Worm (Caenorhabditis elegans) whole organism, L4 larva: Measurements from ENCODE around the gene T16D1.1.
A peak's percentile ranks its signal among the peaks of the same experiment; 100 is the strongest.

Source experiments
- F26F4.8 ChIP-seq: fragments of 200-800 bp; sonication (Bioruptor generic); conservative IDR thresholded peaks from 2 replicates; pipeline ENCODE4 v1.3.6; 2022; ENCODE audit warnings: missing genetic modification characterization, missing compliant biosample characterization
- F44E2.7 ChIP-seq: fragments of 200-800 bp; sonication (Bioruptor generic); IDR thresholded peaks from 2 replicates; pipeline ENCODE4 v2.1.2; 2022; ENCODE audit warnings: missing genetic modification characterization, missing compliant biosample characterization
- T20F7.1 ChIP-seq: fragments of 200-800 bp; sonication (Bioruptor generic); optimal IDR thresholded peaks from 2 replicates; lab custom pipeline; 2018; ENCODE audit warnings: mild to moderate bottlenecking, missing genetic modification characterization, missing compliant biosample characterization
- T26A8.4 ChIP-seq: fragments of 200-800 bp; sonication (Bioruptor generic); IDR thresholded peaks from 2 replicates; pipeline ENCODE4 v1.3.6; 2022; ENCODE audit warnings: missing genetic modification characterization, missing compliant biosample characterization
- Y105C5A.15 ChIP-seq: fragments of 200-800 bp; sonication (Bioruptor generic); IDR thresholded peaks from 2 replicates; pipeline ENCODE4 v1.3.6; 2022; ENCODE audit warnings: missing genetic modification characterization, missing compliant biosample characterization
- Y75B8A.6 ChIP-seq: fragments of 200-800 bp; sonication (Bioruptor generic); IDR thresholded peaks from 2 replicates; pipeline ENCODE4 v1.3.6; 2022; ENCODE audit warnings: missing genetic modification reagents, missing genetic modification characterization, missing compliant biosample characterization
- ZK337.2 ChIP-seq: fragments of 200-800 bp; sonication (Bioruptor generic); IDR thresholded peaks from 2 replicates; pipeline ENCODE4 v1.3.6; 2022; ENCODE audit warnings: missing genetic modification reagents, missing genetic modification characterization, missing compliant biosample characterization
- ZK546.5 ChIP-seq, 2 experiments: sonication (generic microtip); optimal IDR thresholded peaks; 2 replicates each; lab custom pipeline; 2017; ENCODE audit warnings: missing biosample characterization in 2 of 2, missing genetic modification characterization in 2 of 2
- aha-1 ChIP-seq: fragments of 150-350 bp; peaks from one replicate; lab custom pipeline; 2014; ENCODE audit warnings: missing biosample characterization, missing genetic modification characterization
- ama-1 ChIP-seq: fragments of 150-350 bp; optimal IDR thresholded peaks from 2 replicates; lab custom pipeline; 2014; ENCODE audit warnings: inconsistent platforms, mixed read lengths
- arid-1 ChIP-seq: fragments of 200-800 bp; sonication (Bioruptor generic); conservative IDR thresholded peaks from 2 replicates; pipeline ENCODE4 v1.3.6; 2022; ENCODE audit warnings: missing genetic modification reagents, missing genetic modification characterization, missing compliant biosample characterization
- ceh-20 ChIP-seq: fragments of 200-800 bp; sonication (Bioruptor generic); IDR thresholded peaks from 2 replicates; pipeline ENCODE4 v1.3.6; 2022; ENCODE audit warnings: missing genetic modification reagents, missing genetic modification characterization, missing compliant biosample characterization
- ceh-28 ChIP-seq: fragments of 150-350 bp; optimal IDR thresholded peaks from 2 replicates; lab custom pipeline; 2014; ENCODE audit warnings: missing biosample characterization, missing genetic modification reagents, missing genetic modification characterization
- ceh-62 ChIP-seq: sonication (generic microtip); optimal IDR thresholded peaks from 2 replicates; lab custom pipeline; 2017; ENCODE audit warnings: missing biosample characterization, missing genetic modification characterization
- ceh-82 ChIP-seq: sonication (generic microtip); optimal IDR thresholded peaks from 2 replicates; lab custom pipeline; 2017; ENCODE audit warnings: missing biosample characterization, missing genetic modification characterization
- daf-19 ChIP-seq: fragments of 200-800 bp; sonication (Bioruptor generic); conservative IDR thresholded peaks from 2 replicates; pipeline ENCODE4 v1.3.6; 2022; ENCODE audit warnings: missing genetic modification characterization, missing compliant biosample characterization
- dmd-6 ChIP-seq: fragments of 200-800 bp; sonication (Bioruptor generic); IDR thresholded peaks from 2 replicates; pipeline ENCODE4 v1.3.6; 2022; ENCODE audit warnings: missing genetic modification reagents, missing genetic modification characterization, missing compliant biosample characterization
- dmd-8 ChIP-seq: fragments of 200-800 bp; sonication (Bioruptor generic); IDR thresholded peaks from 2 replicates; pipeline ENCODE4 v1.3.6; 2022; ENCODE audit warnings: missing genetic modification characterization, missing compliant biosample characterization
- dmd-9 ChIP-seq: fragments of 200-800 bp; sonication (Bioruptor generic); IDR thresholded peaks from 2 replicates; pipeline ENCODE4 v1.3.6; 2022; ENCODE audit warnings: missing genetic modification reagents, missing genetic modification characterization, missing compliant biosample characterization
- dpl-1 ChIP-seq: fragments of 150-350 bp; optimal IDR thresholded peaks from 2 replicates; lab custom pipeline; 2014; ENCODE audit warnings: missing biosample characterization, missing genetic modification reagents, missing genetic modification characterization
- dve-1 ChIP-seq: sonication (generic microtip); optimal IDR thresholded peaks from 2 replicates; lab custom pipeline; 2017; ENCODE audit warnings: antibody characterized with exemption, mild to moderate bottlenecking, missing genetic modification characterization, missing compliant biosample characterization; ENCODE audit not compliant: insufficient read depth
- egl-43 ChIP-seq: fragments of 200-800 bp; sonication (Bioruptor generic); IDR thresholded peaks from 2 replicates; pipeline ENCODE4 v1.3.6; 2022; ENCODE audit warnings: missing genetic modification reagents, missing genetic modification characterization, missing compliant biosample characterization
- fos-1 ChIP-seq: fragments of 150-350 bp; optimal IDR thresholded peaks from 2 replicates; lab custom pipeline; 2014; ENCODE audit warnings: missing biosample characterization, missing genetic modification characterization
- hlh-11 ChIP-seq: fragments of 200-800 bp; sonication (Bioruptor generic); optimal IDR thresholded peaks from 2 replicates; lab custom pipeline; 2018; ENCODE audit warnings: mild to moderate bottlenecking, missing genetic modification characterization, missing compliant biosample characterization
- hlh-30 ChIP-seq: sonication (generic microtip); optimal IDR thresholded peaks from 2 replicates; lab custom pipeline; 2017; ENCODE audit warnings: antibody characterized with exemption, mild to moderate bottlenecking, missing genetic modification characterization, missing compliant biosample characterization; ENCODE audit not compliant: insufficient read depth
- jun-1 ChIP-seq: fragments of 150-350 bp; optimal IDR thresholded peaks from 2 replicates; lab custom pipeline; 2014; ENCODE audit warnings: missing biosample characterization, missing genetic modification reagents, missing genetic modification characterization
- lim-7 ChIP-seq: fragments of 200-800 bp; sonication (Bioruptor generic); IDR thresholded peaks from 2 replicates; pipeline ENCODE4 v1.3.6; 2022; ENCODE audit warnings: missing genetic modification characterization, missing compliant biosample characterization
- lin-13 ChIP-seq: fragments of 150-350 bp; optimal IDR thresholded peaks from 2 replicates; lab custom pipeline; 2014; ENCODE audit warnings: missing biosample characterization, missing genetic modification reagents, missing genetic modification characterization
- lin-15B ChIP-seq: fragments of 150-350 bp; sonication (generic microtip); optimal IDR thresholded peaks from 3 replicates; lab custom pipeline; 2014; ENCODE audit warnings: missing biosample characterization, missing genetic modification characterization
- mdl-1 ChIP-seq, 2 experiments: fragments of 150-350 bp in 1 of 2; sonication (generic microtip) in 1 of 2; optimal IDR thresholded peaks; 2 replicates each; lab custom pipeline; 2014 to 2017; ENCODE audit warnings: missing biosample characterization in 2 of 2, missing genetic modification characterization in 2 of 2
- mdt-29 ChIP-seq: fragments of 200-800 bp; sonication (Bioruptor generic); IDR thresholded peaks from 2 replicates; pipeline ENCODE4 v1.3.6; 2022; ENCODE audit warnings: missing genetic modification reagents, missing genetic modification characterization, missing compliant biosample characterization
- mep-1 ChIP-seq: fragments of 150-350 bp; sonication (generic microtip); optimal IDR thresholded peaks from 3 replicates; lab custom pipeline; 2014; ENCODE audit warnings: missing biosample characterization, missing genetic modification characterization
- mxl-3 ChIP-seq: fragments of 200-800 bp; sonication (Bioruptor generic); optimal IDR thresholded peaks from 2 replicates; lab custom pipeline; 2018; ENCODE audit warnings: mild to moderate bottlenecking, missing genetic modification characterization, missing compliant biosample characterization
- nhr-11 ChIP-seq: fragments of 150-350 bp; optimal IDR thresholded peaks from 2 replicates; lab custom pipeline; 2014; ENCODE audit warnings: missing biosample characterization, missing genetic modification characterization
- nhr-111 ChIP-seq: fragments of 200-800 bp; sonication (Bioruptor generic); optimal IDR thresholded peaks from 2 replicates; lab custom pipeline; 2018; ENCODE audit warnings: mild to moderate bottlenecking, missing genetic modification characterization, missing compliant biosample characterization
- nhr-25 ChIP-seq: sonication (generic microtip); optimal IDR thresholded peaks from 2 replicates; lab custom pipeline; 2017; ENCODE audit warnings: missing genetic modification characterization, mild to moderate bottlenecking, missing compliant biosample characterization, antibody characterized with exemption, moderate library complexity, borderline replicate concordance; ENCODE audit not compliant: insufficient read depth
- nhr-28 ChIP-seq: fragments of 150-350 bp; optimal IDR thresholded peaks from 2 replicates; lab custom pipeline; 2014; ENCODE audit warnings: missing biosample characterization, missing genetic modification characterization
- nhr-41 ChIP-seq: fragments of 200-800 bp; sonication (Bioruptor generic); IDR thresholded peaks from 2 replicates; pipeline ENCODE4 v1.3.6; 2022; ENCODE audit warnings: missing genetic modification reagents, missing genetic modification characterization, missing compliant biosample characterization
- nhr-42 ChIP-seq: fragments of 200-800 bp; sonication (Bioruptor generic); IDR thresholded peaks from 2 replicates; pipeline ENCODE4 v1.3.6; 2022; ENCODE audit warnings: missing genetic modification characterization, missing compliant biosample characterization
- nhr-48 ChIP-seq: sonication (generic microtip); optimal IDR thresholded peaks from 2 replicates; lab custom pipeline; 2016; ENCODE audit warnings: mild to moderate bottlenecking, missing genetic modification characterization, missing compliant biosample characterization
- nhr-76 ChIP-seq: fragments of 150-350 bp; optimal IDR thresholded peaks from 2 replicates; lab custom pipeline; 2014; ENCODE audit warnings: missing biosample characterization, missing genetic modification characterization
- pha-4 ChIP-seq, 2 experiments: fragments of 150-350 bp in 1 of 2; fragments of 200-800 bp in 1 of 2; sonication (Bioruptor generic) in 1 of 2; IDR thresholded peaks in 1 of 2; optimal IDR thresholded peaks in 1 of 2; 2 replicates each; pipeline versions ENCODE4 v1.3.6 to Lab custom; 2014 to 2022; ENCODE audit warnings: missing genetic modification characterization in 2 of 2, missing genetic modification reagents in 2 of 2, missing biosample characterization in 1 of 2, missing compliant biosample characterization in 1 of 2
- php-3 ChIP-seq: fragments of 200-800 bp; sonication (Bioruptor generic); IDR thresholded peaks from 2 replicates; pipeline ENCODE4 v1.3.6; 2022; ENCODE audit warnings: missing genetic modification reagents, missing genetic modification characterization, missing compliant biosample characterization
- saeg-2 ChIP-seq: fragments of 200-800 bp; sonication (Bioruptor generic); IDR thresholded peaks from 2 replicates; pipeline ENCODE4 v1.3.6; 2022; ENCODE audit warnings: missing genetic modification reagents, missing genetic modification characterization, missing compliant biosample characterization
- sdz-12 ChIP-seq: fragments of 200-800 bp; sonication (Bioruptor generic); optimal IDR thresholded peaks from 2 replicates; lab custom pipeline; 2018; ENCODE audit warnings: mild to moderate bottlenecking, missing genetic modification characterization, missing compliant biosample characterization
- unc-39 ChIP-seq: sonication (generic microtip); optimal IDR thresholded peaks from 2 replicates; lab custom pipeline; 2017; ENCODE audit warnings: missing biosample characterization, missing genetic modification characterization
- unc-62 ChIP-seq, 3 experiments: fragments of 150-350 bp in 1 of 3; sonication (generic microtip); optimal IDR thresholded peaks in 2 of 3; peaks in 1 of 3; 1 replicate in 1 of 3; 2 replicates in 2 of 3; lab custom pipeline; 2014 to 2017; ENCODE audit warnings: missing biosample characterization in 3 of 3, missing genetic modification characterization in 3 of 3, missing genetic modification reagents in 3 of 3, missing genotype in 1 of 3
- vab-7 ChIP-seq: fragments of 200-800 bp; sonication (Bioruptor generic); IDR thresholded peaks from 2 replicates; pipeline ENCODE4 v1.3.6; 2022; ENCODE audit warnings: missing genetic modification reagents, missing genetic modification characterization, missing compliant biosample characterization
- zip-11 ChIP-seq: fragments of 200-800 bp; sonication (Bioruptor generic); IDR thresholded peaks from 2 replicates; pipeline ENCODE4 v1.3.6; 2022; ENCODE audit warnings: missing genetic modification characterization, missing compliant biosample characterization
- ztf-11 ChIP-seq: fragments of 150-350 bp; optimal IDR thresholded peaks from 2 replicates; lab custom pipeline; 2014; ENCODE audit warnings: missing biosample characterization, missing genetic modification characterization
- ztf-7 ChIP-seq: fragments of 150-350 bp; optimal IDR thresholded peaks from 2 replicates; lab custom pipeline; 2014; ENCODE audit warnings: missing biosample characterization, missing genetic modification characterization

The T16D1.1 gene

DNA sequence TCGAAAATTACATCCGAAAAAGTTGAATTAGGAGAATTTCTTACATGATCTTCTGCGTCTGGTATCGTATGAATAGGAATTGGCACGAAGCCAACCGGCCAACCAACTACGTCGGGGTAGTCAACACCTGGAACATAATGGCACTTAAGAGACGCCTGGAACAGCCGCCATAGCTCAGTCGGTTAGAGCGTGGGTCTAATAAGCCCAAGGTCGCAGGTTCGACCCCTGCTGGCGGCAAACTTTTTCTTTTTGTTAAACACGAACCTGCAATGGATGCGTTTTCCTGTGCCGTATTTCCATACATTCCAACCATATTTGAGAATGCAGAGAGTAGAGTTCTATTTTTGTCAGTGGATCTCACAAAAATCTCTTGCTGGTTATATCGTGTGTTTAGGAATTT, 3.8 kb downstream of the T16D1.1 start (continued):
- TF ChIP-seq nhr-25 (tag; lab: Kevin White, UChicago): no peak
- TF ChIP-seq unc-62 (GFP tag; optimal IDR thresholded peaks at IDR 0.05 in 1 of 2; lab: Kevin White, UChicago): peak in 1 of 2 experiments; percentile 66
- TF ChIP-seq unc-62 (tag; optimal IDR thresholded peaks at IDR 0.05; lab: Kevin White, UChicago): no peak
- no peak for TF ChIP-seq lin-13 (GFP tag; lab: Kevin White, UChicago)
- TF ChIP-seq ceh-82 (tag; lab: Kevin White, UChicago): no peak
- TF ChIP-seq mdt-29 (GFP tag; lab: Robert Waterston, UW): no peak
- no peak for TF ChIP-seq nhr-28 (tag; lab: Kevin White, UChicago)
- TF ChIP-seq F44E2.7 (GFP tag; lab: Robert Waterston, UW): no peak
- no peak for TF ChIP-seq daf-19 (GFP tag; lab: Robert Waterston, UW)
- TF ChIP-seq nhr-111 (GFP tag; lab: Kevin White, UChicago): no peak
- no peak for TF ChIP-seq dpl-1 (GFP tag; lab: Kevin White, UChicago)
- TF ChIP-seq unc-39 (tag; lab: Kevin White, UChicago): no peak
- no peak for TF ChIP-seq dmd-9 (GFP tag; lab: Robert Waterston, UW)
- no peak for TF ChIP-seq ceh-20 (GFP tag; lab: Robert Waterston, UW)
- TF ChIP-seq nhr-42 (GFP tag; lab: Robert Waterston, UW): no peak
- TF ChIP-seq lim-7 (GFP tag; lab: Robert Waterston, UW): no peak
- TF ChIP-seq dmd-6 (GFP tag; lab: Robert Waterston, UW): peak; percentile 53
- TF ChIP-seq arid-1: 0 out of 2 replicates have a peak, but pooled peaks have one; percentile 25
- no peak for TF ChIP-seq Y105C5A.15 (GFP tag; lab: Robert Waterston, UW)
- no peak for TF ChIP-seq jun-1 (tag; lab: Kevin White, UChicago)
- TF ChIP-seq dve-1 (tag; lab: Kevin White, UChicago): peak; percentile 36
- no peak for TF ChIP-seq php-3 (GFP tag; lab: Robert Waterston, UW)
- no peak for TF ChIP-seq hlh-30
- no peak for TF ChIP-seq ztf-7 (tag; lab: Kevin White, UChicago)
- no peak for TF ChIP-seq fos-1 (tag; lab: Kevin White, UChicago)
- TF ChIP-seq ZK546.5 (tag; optimal IDR thresholded peaks at IDR 0.05; lab: Kevin White, UChicago): no peak
- TF ChIP-seq egl-43 (GFP tag; lab: Robert Waterston, UW): peak; percentile 72
- TF ChIP-seq F26F4.8: no peak
- peak; percentile 93 for TF ChIP-seq aha-1 (tag; lab: Kevin White, UChicago)
- no peak for TF ChIP-seq T20F7.1 (GFP tag; lab: Kevin White, UChicago)
- peak; percentile 73; the same call in 1 of the 2 replicates for TF ChIP-seq dmd-8 (GFP tag; lab: Robert Waterston, UW)
- TF ChIP-seq hlh-11 (tag; lab: Kevin White, UChicago): no peak
- no peak for TF ChIP-seq nhr-11
- TF ChIP-seq ama-1 (lab: Kevin White, UChicago): no peak
- no peak for TF ChIP-seq ceh-62 (tag; lab: Kevin White, UChicago)
- TF ChIP-seq T26A8.4 (GFP tag; lab: Robert Waterston, UW): peak; percentile 45; the same call in 1 of the 2 replicates
- TF ChIP-seq ZK337.2: no peak
- TF ChIP-seq ztf-11 (tag; lab: Kevin White, UChicago): no peak
- no peak for TF ChIP-seq saeg-2 (GFP tag; lab: Robert Waterston, UW)
- TF ChIP-seq lin-15B: no peak
- no peak for TF ChIP-seq mdl-1 (tag; optimal IDR thresholded peaks at IDR 0.05; lab: Kevin White, UChicago)
- TF ChIP-seq vab-7: 0 out of 2 replicates have a peak, but pooled peaks have one; percentile 53
- peak; percentile 56; the same call in 1 of the 2 replicates for TF ChIP-seq pha-4 (GFP tag; IDR thresholded peaks at IDR 0.05; lab: Robert Waterston, UW)
- no peak for TF ChIP-seq pha-4 (tag; optimal IDR thresholded peaks at IDR 0.05; lab: Kevin White, UChicago)
- no peak for TF ChIP-seq nhr-76 (tag; lab: Kevin White, UChicago)
- TF ChIP-seq zip-11 (GFP tag; lab: Robert Waterston, UW): no peak
- no peak for TF ChIP-seq sdz-12 (GFP tag; lab: Kevin White, UChicago)
- no peak for TF ChIP-seq Y75B8A.6
- no peak for TF ChIP-seq nhr-48 (tag; lab: Kevin White, UChicago)
- TF ChIP-seq ceh-28 (tag; lab: Kevin White, UChicago): no peak
- no peak for TF ChIP-seq mep-1
- no peak for TF ChIP-seq nhr-41
- peak; percentile 1 for TF ChIP-seq mxl-3 (GFP tag; lab: Kevin White, UChicago)
